Worm (Caenorhabditis elegans) whole organism, L4 larva: ENCODE data around the gene tnc-2.

Experiments
- Y48G9A.11 ChIP-seq: fragments of 200-800 bp; sonication (Bioruptor generic); IDR thresholded peaks from 2 replicates; pipeline ENCODE4 v1.3.6; 2022; ENCODE audit warnings: missing genetic modification reagents, missing genetic modification characterization, missing compliant biosample characterization
- aly-2 ChIP-seq: sonication (generic microtip); optimal IDR thresholded peaks from 2 replicates; lab custom pipeline; 2018; ENCODE audit warnings: missing biosample characterization, missing genetic modification characterization
- dpl-1 ChIP-seq: fragments of 150-350 bp; optimal IDR thresholded peaks from 2 replicates; lab custom pipeline; 2014; ENCODE audit warnings: missing biosample characterization, missing genetic modification reagents, missing genetic modification characterization
- snpc-4 ChIP-seq: fragments of 150-350 bp; optimal IDR thresholded peaks from 2 replicates; lab custom pipeline; 2014; ENCODE audit warnings: missing biosample characterization, missing genetic modification characterization
- tag-97 ChIP-seq: fragments of 200-800 bp; sonication (Bioruptor generic); IDR thresholded peaks from 2 replicates; pipeline ENCODE4 v1.3.6; 2022; ENCODE audit warnings: missing genetic modification characterization, missing compliant biosample characterization
- zag-1 ChIP-seq: fragments of 150-350 bp; optimal IDR thresholded peaks from 2 replicates; lab custom pipeline; 2014; ENCODE audit warnings: missing biosample characterization, missing genetic modification characterization

DNA sequence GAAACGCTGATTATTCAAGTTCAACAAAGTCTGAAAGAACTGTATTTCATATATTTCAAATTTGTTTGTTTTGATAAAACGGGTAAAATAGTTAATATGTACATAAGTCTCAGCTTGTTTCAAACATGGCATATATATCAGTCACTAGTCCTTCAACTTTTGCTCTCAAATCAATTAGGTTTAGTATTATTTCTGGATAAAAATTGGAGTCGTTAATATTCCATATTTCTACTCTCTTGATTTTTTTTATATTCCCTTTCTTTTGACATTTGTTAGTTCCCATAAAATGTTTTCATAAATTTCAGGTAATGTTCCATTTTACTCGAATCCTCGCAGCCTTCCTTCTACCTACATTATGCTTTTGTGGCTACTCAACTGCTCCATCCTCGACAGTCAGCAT, 30.8 kb upstream of the tnc-2 start, which contains the start of gene cut-4:
- no peak for TF ChIP-seq snpc-4 (tag; lab: Kevin White, UChicago)
- TF ChIP-seq tag-97, result no peak
- no peak for TF ChIP-seq zag-1
- TF ChIP-seq Y48G9A.11 (GFP tag; lab: Robert Waterston, UW), result no peak
- TF ChIP-seq dpl-1, result no peak
- no peak for TF ChIP-seq aly-2
